Fruit fly (Drosophila melanogaster) Kc167 (cell line): ENCODE results near the gene BG642167.

ENCODE experiments used
- Myc ChIP-seq: fragments of >200 bp; optimal IDR thresholded peaks from 2 replicates; lab custom pipeline; 2017; ENCODE audit warnings: missing external identifiers
- Sin3A ChIP-seq: fragments of >200 bp; optimal IDR thresholded peaks from 2 replicates; lab custom pipeline; 2018; ENCODE audit warnings: missing external identifiers

DNA sequence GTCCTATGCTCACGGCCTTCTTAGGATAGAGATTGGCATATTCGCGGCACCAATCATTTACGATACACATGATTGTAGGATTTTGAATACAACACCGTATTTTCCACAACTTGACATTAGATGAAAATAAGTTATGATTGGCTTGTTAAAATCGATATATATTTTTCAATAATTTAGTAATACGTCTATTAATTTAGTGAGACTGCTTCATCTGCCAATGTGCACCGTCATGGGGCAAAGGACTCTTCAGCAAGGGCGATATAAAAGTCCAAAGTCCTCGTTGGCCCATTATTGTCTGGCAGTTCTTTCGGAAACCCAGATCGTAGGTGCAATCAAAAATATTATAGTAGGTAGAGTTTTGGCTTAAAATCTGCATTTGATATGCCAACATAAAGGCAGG is 30.1 kb upstream of the BG642167 start, which contains the start of gene CG17196:
- no peak for TF ChIP-seq Sin3A (lab: Kevin White, UChicago)
- no peak for TF ChIP-seq Myc (lab: Kevin White, UChicago)
